Worm (Caenorhabditis elegans) whole organism, midembryonic: Measurements from ENCODE around the gene Y57A10C.8.

Experiments used
- T22C8.4 ChIP-seq: fragments of 200-800 bp; sonication (Bioruptor generic); IDR thresholded peaks from 2 replicates; pipeline ENCODE4 v1.3.6; 2022; ENCODE audit warnings: missing genetic modification characterization, missing compliant biosample characterization
- cog-1 ChIP-seq: sonication (generic microtip); optimal IDR thresholded peaks from 2 replicates; lab custom pipeline; 2016; ENCODE audit warnings: missing genetic modification characterization, missing compliant biosample characterization
- flt-1 ChIP-seq: fragments of 200-800 bp; sonication (Bioruptor generic); IDR thresholded peaks from 2 replicates; pipeline ENCODE4 v1.3.6; 2022; ENCODE audit warnings: missing genetic modification characterization, missing compliant biosample characterization
- klf-2 ChIP-seq: fragments of 200-800 bp; sonication (Bioruptor generic); conservative IDR thresholded peaks from 2 replicates; pipeline ENCODE4 v1.3.6; 2022; ENCODE audit warnings: missing genetic modification reagents, missing genetic modification characterization, missing compliant biosample characterization
- med-1 ChIP-seq: sonication (generic microtip); optimal IDR thresholded peaks from 2 replicates; lab custom pipeline; 2017; ENCODE audit warnings: missing genetic modification characterization, mild to moderate bottlenecking, missing compliant biosample characterization, antibody characterized with exemption, missing genetic modification reagents; ENCODE audit not compliant: insufficient read depth
- ref-1 ChIP-seq: fragments of 200-800 bp; sonication (Bioruptor generic); conservative IDR thresholded peaks from 2 replicates; pipeline ENCODE4 v1.3.6; 2022; ENCODE audit warnings: missing genetic modification reagents, missing genetic modification characterization, missing compliant biosample characterization
- tab-1 ChIP-seq: fragments of 200-800 bp; sonication (Bioruptor generic); IDR thresholded peaks from 2 replicates; pipeline ENCODE4 v1.3.6; 2022; ENCODE audit warnings: missing genetic modification characterization, missing compliant biosample characterization
- ztf-23 ChIP-seq: fragments of 200-800 bp; sonication (Bioruptor generic); IDR thresholded peaks from 2 replicates; pipeline ENCODE4 v1.3.6; 2022; ENCODE audit warnings: missing genetic modification reagents, missing genetic modification characterization, missing compliant biosample characterization
- ztf-29 ChIP-seq: fragments of 200-800 bp; sonication (Bioruptor generic); IDR thresholded peaks from 2 replicates; pipeline ENCODE4 v1.3.6; 2022; ENCODE audit warnings: missing genetic modification reagents, missing genetic modification characterization, missing compliant biosample characterization

Gene Y57A10C.8

DNA sequence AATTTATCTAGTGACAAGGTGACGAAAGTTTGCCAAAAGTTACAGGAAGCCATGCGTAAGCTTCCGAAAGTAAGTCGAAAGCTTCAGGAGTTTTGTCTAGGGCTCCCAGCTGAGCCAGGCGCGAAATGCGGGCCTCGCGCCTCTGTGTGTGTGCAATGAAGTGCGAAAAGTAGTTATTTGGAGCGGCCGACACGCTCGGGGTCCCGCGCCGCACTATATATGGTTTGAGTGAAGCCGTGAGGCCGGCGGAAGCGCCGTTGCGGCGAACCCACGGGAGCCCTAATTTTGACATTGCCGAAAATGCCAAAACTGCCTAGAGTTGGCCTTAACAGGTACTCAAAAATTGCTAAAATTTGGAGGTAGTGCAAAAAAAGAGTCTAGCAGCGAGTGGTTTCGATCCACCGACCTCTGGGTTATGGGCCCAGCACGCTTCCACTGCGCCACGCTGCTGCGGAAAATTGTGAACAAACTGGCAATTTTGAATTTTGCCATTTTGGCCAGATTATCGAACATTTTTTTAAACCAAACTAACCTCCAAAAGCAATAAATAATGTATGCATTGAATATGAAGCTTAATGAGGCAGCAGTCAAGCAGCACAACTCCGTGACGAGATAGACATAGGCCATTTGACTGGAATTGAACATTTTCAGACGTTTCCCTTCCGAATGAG, 5.7 kb upstream of the Y57A10C.8 start:
- TF ChIP-seq ref-1 (GFP tag; lab: Robert Waterston, UW) (no peak), med-1 (no peak), klf-2 (GFP tag; lab: Robert Waterston, UW) (no peak), ztf-23 (GFP tag; lab: Robert Waterston, UW) (no peak), cog-1 (tag; lab: Kevin White, UChicago) (no peak), tab-1 (GFP tag; lab: Robert Waterston, UW) (no peak), ztf-29 (GFP tag; lab: Robert Waterston, UW) (no peak), flt-1 (GFP tag; lab: Robert Waterston, UW) (no peak), T22C8.4 (GFP tag; lab: Robert Waterston, UW) (no peak)

DNA sequence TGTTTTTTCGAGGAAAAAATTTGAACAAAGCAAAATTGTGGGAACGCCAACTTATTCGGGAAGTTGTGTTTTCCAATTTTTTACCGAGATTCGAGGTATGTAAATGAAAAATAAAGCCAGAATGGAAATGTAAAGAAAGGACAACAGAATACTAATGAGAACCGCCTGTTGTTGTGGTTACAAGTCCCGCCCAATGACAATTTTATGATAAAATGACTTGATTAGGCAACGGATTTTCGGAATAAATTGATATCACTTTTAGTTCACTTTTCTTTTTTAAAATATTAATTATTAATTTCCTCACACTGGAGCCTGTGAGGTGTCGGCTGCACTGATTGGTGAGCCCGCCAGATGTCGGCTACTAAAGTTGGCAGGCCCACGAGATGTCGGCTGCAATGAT, 2.7 kb upstream of the Y57A10C.8 start, which contains the start of gene dct-12:
Gene dct-12 (minus strand): TSS at position 101 of the 400 bp plus-strand sequence.
- TF ChIP-seq T22C8.4 (GFP tag; lab: Robert Waterston, UW) (no peak), ztf-29 (GFP tag; lab: Robert Waterston, UW) (no peak), tab-1 (GFP tag; lab: Robert Waterston, UW) (no peak), med-1 (no peak), cog-1 (tag; lab: Kevin White, UChicago) (no peak), ztf-23 (GFP tag; lab: Robert Waterston, UW) (no peak), flt-1 (GFP tag; lab: Robert Waterston, UW) (no peak), ref-1 (GFP tag; lab: Robert Waterston, UW) (no peak), klf-2 (GFP tag; lab: Robert Waterston, UW) (no peak)

- no peak for TF ChIP-seq flt-1 (GFP tag; lab: Robert Waterston, UW)
- no peak for TF ChIP-seq T22C8.4 (GFP tag; lab: Robert Waterston, UW)
- TF ChIP-seq tab-1 (GFP tag; lab: Robert Waterston, UW), result no peak
- TF ChIP-seq ztf-23 (GFP tag; lab: Robert Waterston, UW), result no peak
- no peak for TF ChIP-seq klf-2 (GFP tag; lab: Robert Waterston, UW)
- no peak for TF ChIP-seq med-1
- TF ChIP-seq ztf-29 (GFP tag; lab: Robert Waterston, UW), result no peak
- TF ChIP-seq ref-1 (GFP tag; lab: Robert Waterston, UW), result no peak
- no peak for TF ChIP-seq cog-1 (tag; lab: Kevin White, UChicago)
Observed at ce11 chrII:12425644-12426222, 3.9 kb downstream of the Y57A10C.8 start, which contains the start of gene daf-22. Gene daf-22, minus strand, starts transcription at chrII:12425694.

DNA sequence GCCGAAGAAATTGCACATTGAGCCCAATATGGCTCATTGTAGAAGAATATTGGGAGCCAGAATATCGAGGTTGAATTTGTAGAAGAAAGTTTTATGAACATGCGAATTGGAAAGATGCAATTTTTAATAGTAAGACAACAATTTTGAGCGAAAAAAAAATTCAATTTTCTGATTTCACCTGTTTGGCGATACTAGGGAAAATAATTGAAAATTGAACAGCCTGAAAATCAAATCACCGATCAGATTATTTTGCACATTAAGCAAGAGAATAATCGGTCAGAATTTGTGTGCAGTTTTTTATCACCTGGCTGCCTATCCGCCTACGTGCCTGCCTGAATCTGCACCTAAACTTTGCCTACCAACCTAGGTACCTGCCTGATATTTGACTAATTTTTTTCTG, 9.2 kb downstream of the Y57A10C.8 start, which contains the start of gene sre-26:
Gene sre-26 (minus strand): TSS at position 101 of the 400 bp plus-strand sequence.
- TF ChIP-seq T22C8.4 (GFP tag; lab: Robert Waterston, UW), result no peak

- TF ChIP-seq med-1, result no peak
Observed at ce11 chrII:12417996-12418395, 11.6 kb downstream of the Y57A10C.8 start.

- TF ChIP-seq ztf-29 (GFP tag; lab: Robert Waterston, UW), result no peak
- TF ChIP-seq tab-1 (GFP tag; lab: Robert Waterston, UW), result no peak
- TF ChIP-seq flt-1 (GFP tag; lab: Robert Waterston, UW), result no peak
- no peak for TF ChIP-seq ref-1 (GFP tag; lab: Robert Waterston, UW)
Observed at ce11 chrII:12417514-12417913, 12.1 kb downstream of the Y57A10C.8 start, which contains the start of gene sre-27. Gene sre-27, minus strand, starts transcription at chrII:12417614.

- TF ChIP-seq klf-2 (GFP tag; lab: Robert Waterston, UW) (no peak), tab-1 (GFP tag; lab: Robert Waterston, UW) (no peak), med-1 (no peak), ref-1 (GFP tag; lab: Robert Waterston, UW) (no peak), cog-1 (tag; lab: Kevin White, UChicago) (no peak), ztf-29 (GFP tag; lab: Robert Waterston, UW) (no peak), T22C8.4 (GFP tag; lab: Robert Waterston, UW) (no peak), ztf-23 (GFP tag; lab: Robert Waterston, UW) (no peak), flt-1 (GFP tag; lab: Robert Waterston, UW) (no peak)
Observed at ce11 chrII:12414805-12415204, 14.8 kb downstream of the Y57A10C.8 start, which contains the start of gene Y57A10C.11. Gene Y57A10C.11, minus strand, starts transcription at chrII:12414905.

DNA sequence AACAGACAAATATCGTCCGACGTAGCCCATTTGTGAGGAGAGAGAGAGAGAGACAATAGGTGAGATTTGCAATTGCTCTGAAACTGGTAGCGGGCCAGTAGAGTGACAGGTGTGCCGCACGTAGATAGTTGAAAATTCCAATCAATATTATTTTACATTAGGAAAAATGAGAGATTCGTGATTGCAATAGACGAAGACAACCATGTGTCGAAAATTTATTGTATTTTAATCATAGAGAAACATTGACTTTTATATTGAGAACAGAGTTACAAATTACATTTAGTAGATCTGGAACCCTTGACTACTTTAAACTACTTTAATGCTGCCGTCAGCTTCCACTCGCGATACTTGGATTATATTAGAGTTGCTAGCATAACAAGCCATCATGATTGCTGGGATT, 17.2 kb downstream of the Y57A10C.8 start, which contains the start of gene Y57A10C.1:
Gene Y57A10C.1 (minus strand): TSS at position 101 of the 400 bp plus-strand sequence.
- TF ChIP-seq flt-1 (GFP tag; lab: Robert Waterston, UW) (no peak), ztf-23 (GFP tag; lab: Robert Waterston, UW) (no peak), klf-2 (GFP tag; lab: Robert Waterston, UW) (no peak), ref-1 (GFP tag; lab: Robert Waterston, UW) (no peak), tab-1 (GFP tag; lab: Robert Waterston, UW) (no peak), ztf-29 (GFP tag; lab: Robert Waterston, UW) (no peak), T22C8.4 (GFP tag; lab: Robert Waterston, UW) (no peak), med-1 (no peak), cog-1 (tag; lab: Kevin White, UChicago) (no peak)

- TF ChIP-seq ztf-23 (GFP tag; lab: Robert Waterston, UW) (no peak), flt-1 (GFP tag; lab: Robert Waterston, UW) (no peak), tab-1 (GFP tag; lab: Robert Waterston, UW) (no peak), ztf-29 (GFP tag; lab: Robert Waterston, UW) (no peak), cog-1 (tag; lab: Kevin White, UChicago) (no peak), T22C8.4 (GFP tag; lab: Robert Waterston, UW) (no peak), klf-2 (GFP tag; lab: Robert Waterston, UW) (no peak), med-1 (no peak), ref-1 (GFP tag; lab: Robert Waterston, UW) (no peak)
Observed at ce11 chrII:12410107-12410506, 19.5 kb downstream of the Y57A10C.8 start, which contains the start of gene F57G9.3. Gene F57G9.3, minus strand, starts transcription at chrII:12410207.
